Worm (Caenorhabditis elegans) whole organism, midembryonic: ENCODE results near the gene vrk-1.

ENCODE experiments used
- T22C8.4 ChIP-seq: fragments of 200-800 bp; sonication (Bioruptor generic); IDR thresholded peaks from 2 replicates; pipeline ENCODE4 v1.3.6; 2022; ENCODE audit warnings: missing genetic modification characterization, missing compliant biosample characterization
- cog-1 ChIP-seq: sonication (generic microtip); optimal IDR thresholded peaks from 2 replicates; lab custom pipeline; 2016; ENCODE audit warnings: missing genetic modification characterization, missing compliant biosample characterization
- flt-1 ChIP-seq: fragments of 200-800 bp; sonication (Bioruptor generic); IDR thresholded peaks from 2 replicates; pipeline ENCODE4 v1.3.6; 2022; ENCODE audit warnings: missing genetic modification characterization, missing compliant biosample characterization
- klf-2 ChIP-seq: fragments of 200-800 bp; sonication (Bioruptor generic); conservative IDR thresholded peaks from 2 replicates; pipeline ENCODE4 v1.3.6; 2022; ENCODE audit warnings: missing genetic modification reagents, missing genetic modification characterization, missing compliant biosample characterization
- med-1 ChIP-seq: sonication (generic microtip); optimal IDR thresholded peaks from 2 replicates; lab custom pipeline; 2017; ENCODE audit warnings: missing genetic modification characterization, mild to moderate bottlenecking, missing compliant biosample characterization, antibody characterized with exemption, missing genetic modification reagents; ENCODE audit not compliant: insufficient read depth
- ref-1 ChIP-seq: fragments of 200-800 bp; sonication (Bioruptor generic); conservative IDR thresholded peaks from 2 replicates; pipeline ENCODE4 v1.3.6; 2022; ENCODE audit warnings: missing genetic modification reagents, missing genetic modification characterization, missing compliant biosample characterization
- tab-1 ChIP-seq: fragments of 200-800 bp; sonication (Bioruptor generic); IDR thresholded peaks from 2 replicates; pipeline ENCODE4 v1.3.6; 2022; ENCODE audit warnings: missing genetic modification characterization, missing compliant biosample characterization
- ztf-23 ChIP-seq: fragments of 200-800 bp; sonication (Bioruptor generic); IDR thresholded peaks from 2 replicates; pipeline ENCODE4 v1.3.6; 2022; ENCODE audit warnings: missing genetic modification reagents, missing genetic modification characterization, missing compliant biosample characterization
- ztf-29 ChIP-seq: fragments of 200-800 bp; sonication (Bioruptor generic); IDR thresholded peaks from 2 replicates; pipeline ENCODE4 v1.3.6; 2022; ENCODE audit warnings: missing genetic modification reagents, missing genetic modification characterization, missing compliant biosample characterization

vrk-1 gene

DNA sequence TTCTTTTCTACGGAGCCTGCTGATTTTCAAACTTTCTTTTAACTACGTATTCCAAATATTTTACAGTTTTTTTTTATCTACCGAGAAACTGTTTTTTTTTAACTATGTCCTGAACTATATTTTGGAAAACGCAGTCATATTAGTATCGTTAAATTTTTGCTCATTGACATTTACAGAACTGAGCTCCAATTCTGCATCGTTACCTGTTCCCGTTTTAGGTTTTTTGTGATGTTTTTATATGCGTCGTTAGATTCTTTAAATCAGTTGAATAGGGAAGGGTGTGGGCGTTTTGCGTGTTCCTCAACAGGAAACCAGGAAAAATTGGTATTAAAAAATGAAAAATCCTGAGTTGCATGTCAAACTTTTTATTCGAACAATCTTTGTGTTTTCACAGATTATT is 29.0 kb upstream of the vrk-1 start:
- TF ChIP-seq T22C8.4 (GFP tag; lab: Robert Waterston, UW) = no peak
- TF ChIP-seq flt-1 = no peak
- no peak for TF ChIP-seq ztf-23 (GFP tag; lab: Robert Waterston, UW)
- TF ChIP-seq klf-2 (GFP tag; lab: Robert Waterston, UW) = no peak

DNA sequence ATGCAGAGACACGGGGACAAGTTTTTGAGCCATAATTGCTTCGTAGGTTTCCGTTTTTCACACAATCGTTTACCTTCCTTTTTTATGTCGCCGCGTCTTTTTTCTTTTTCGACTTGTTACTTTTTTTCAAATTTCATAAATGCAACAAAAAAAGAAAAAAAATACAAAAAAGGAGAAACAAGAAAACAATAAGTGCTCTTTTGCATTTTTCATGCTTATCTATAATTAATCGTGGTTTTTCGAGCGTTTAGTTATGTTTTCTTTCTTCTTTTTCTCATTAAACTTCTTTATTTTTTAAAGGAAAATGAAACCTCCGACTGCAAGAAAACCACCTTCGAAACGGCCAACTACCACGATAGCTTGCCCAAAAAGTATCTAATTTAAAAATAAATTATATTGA is 25.9 kb upstream of the vrk-1 start, which contains the start of gene F59G1.4:
F59G1.4 (plus strand) TSS at position 301 of the 400 bp plus-strand sequence.
- TF ChIP-seq flt-1 (no peak), ref-1 (GFP tag; lab: Robert Waterston, UW) (no peak), ztf-29 (no peak), T22C8.4 (GFP tag; lab: Robert Waterston, UW) (no peak), klf-2 (GFP tag; lab: Robert Waterston, UW) (no peak), cog-1 (tag; lab: Kevin White, UChicago) (no peak), med-1 (GFP tag; lab: Kevin White, UChicago) (no peak), tab-1 (GFP tag; lab: Robert Waterston, UW) (no peak), ztf-23 (GFP tag; lab: Robert Waterston, UW) (no peak)

DNA sequence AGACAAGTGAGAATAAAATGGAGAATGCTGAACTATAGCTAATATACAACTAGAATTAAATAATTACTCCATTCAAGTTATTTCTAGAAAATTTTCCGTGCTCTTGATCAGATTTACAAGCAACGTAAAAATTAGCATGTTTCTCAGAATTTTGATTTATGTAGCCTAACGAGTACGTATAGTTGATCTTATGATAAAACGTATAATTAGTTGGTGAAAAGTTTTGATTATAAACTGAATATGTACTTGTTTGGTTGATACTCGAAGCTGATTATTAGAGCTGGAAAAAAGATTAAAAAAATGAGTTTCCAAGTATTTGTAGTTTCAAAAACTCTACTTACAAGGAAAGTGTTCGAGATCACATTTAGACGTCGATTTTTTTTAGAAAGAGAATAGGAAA is 25.3 kb upstream of the vrk-1 start:
- no peak for TF ChIP-seq tab-1 (GFP tag; lab: Robert Waterston, UW)
- no peak for TF ChIP-seq ref-1 (GFP tag; lab: Robert Waterston, UW)
- no peak for TF ChIP-seq T22C8.4 (GFP tag; lab: Robert Waterston, UW)
- TF ChIP-seq cog-1 (tag; lab: Kevin White, UChicago) = no peak
- no peak for TF ChIP-seq med-1 (GFP tag; lab: Kevin White, UChicago)
- no peak for TF ChIP-seq klf-2 (GFP tag; lab: Robert Waterston, UW)
- no peak for TF ChIP-seq ztf-29
- TF ChIP-seq flt-1 = no peak
- no peak for TF ChIP-seq ztf-23 (GFP tag; lab: Robert Waterston, UW)

DNA sequence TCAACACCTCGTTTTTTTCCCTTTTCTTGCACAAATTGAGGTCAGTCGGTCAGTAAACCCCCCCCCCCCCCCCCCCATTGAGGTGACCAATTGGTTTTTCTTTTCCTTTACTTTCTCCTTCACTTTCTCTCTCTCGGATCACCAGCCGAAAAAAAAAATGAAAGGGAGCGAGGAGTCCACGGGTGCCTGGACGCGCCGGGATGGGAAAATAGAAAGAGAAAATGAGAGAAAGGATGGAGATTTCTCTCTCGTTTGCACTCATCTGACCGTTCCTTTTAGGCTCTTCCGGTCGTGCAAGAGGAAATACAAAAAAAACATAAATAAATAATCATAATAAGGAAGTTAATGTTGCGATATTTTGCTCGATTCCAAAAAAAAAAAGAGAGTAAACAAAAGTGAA is 22.7 kb upstream of the vrk-1 start:
- TF ChIP-seq T22C8.4 (GFP tag; lab: Robert Waterston, UW) (no peak), tab-1 (GFP tag; lab: Robert Waterston, UW) (no peak), flt-1 (no peak), cog-1 (tag; lab: Kevin White, UChicago) (no peak), ztf-23 (GFP tag; lab: Robert Waterston, UW) (no peak), ref-1 (GFP tag; lab: Robert Waterston, UW) (no peak), med-1 (GFP tag; lab: Kevin White, UChicago) (no peak), klf-2 (GFP tag; lab: Robert Waterston, UW) (no peak), ztf-29 (no peak)

DNA sequence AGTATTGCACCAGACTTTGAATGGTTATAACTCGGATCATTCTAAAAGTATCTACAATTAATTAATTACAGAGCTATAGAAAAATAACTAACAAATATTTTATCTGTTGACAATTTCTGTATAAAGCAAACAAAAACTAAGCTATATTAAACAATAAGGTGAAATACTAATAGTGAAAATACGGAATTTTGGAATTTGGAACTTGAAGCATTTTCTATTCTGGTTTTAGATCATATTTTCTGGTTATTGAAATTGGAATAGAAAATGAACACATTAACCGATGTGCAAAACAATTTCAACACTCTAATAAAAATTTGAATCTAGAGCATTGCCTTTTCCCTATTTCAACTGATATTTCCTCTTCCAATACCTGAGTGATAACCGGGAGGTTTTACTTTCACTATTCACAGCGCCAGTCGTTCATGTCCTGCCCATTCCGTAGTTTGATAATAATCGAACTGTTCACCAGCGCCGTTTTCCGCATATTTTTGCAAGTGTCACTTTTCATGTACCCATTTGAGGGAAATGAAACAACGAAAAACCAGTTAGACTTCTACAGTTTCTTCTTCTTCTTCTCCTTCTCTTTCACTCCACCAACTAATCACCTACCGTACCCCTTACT is 21.8 kb upstream of the vrk-1 start:
- TF ChIP-seq ztf-29 (no peak), cog-1 (tag; lab: Kevin White, UChicago) (no peak), tab-1 (GFP tag; lab: Robert Waterston, UW) (no peak)

DNA sequence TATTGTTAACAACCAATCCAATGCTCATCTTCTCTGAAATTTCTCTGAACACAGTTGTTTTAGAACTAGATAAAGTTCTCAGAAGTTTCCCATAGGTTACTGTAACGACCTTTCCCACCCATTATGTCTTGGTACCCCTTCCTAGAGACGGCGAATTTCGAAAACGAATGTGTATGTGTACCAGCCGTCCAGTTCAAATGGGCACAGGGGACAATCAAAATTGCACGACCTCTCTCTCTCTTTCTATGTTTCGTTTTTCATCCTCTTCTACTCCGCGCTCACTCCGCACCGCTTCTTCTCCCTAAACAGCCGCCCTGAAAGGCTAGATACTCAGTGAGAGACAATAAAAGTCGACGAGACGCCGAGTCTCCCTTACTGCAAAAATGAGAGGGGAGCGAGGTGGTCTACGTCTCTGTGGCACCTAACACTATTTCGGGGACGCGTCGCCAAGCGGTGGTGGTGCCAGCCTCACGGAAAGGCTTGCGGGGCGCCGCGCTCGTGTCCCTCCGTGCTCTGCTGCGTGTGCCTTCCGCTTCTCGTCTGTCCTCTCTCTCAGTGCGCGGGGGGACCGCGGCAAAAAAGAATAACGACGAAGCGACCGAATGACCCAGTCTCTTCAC is 20.2 kb upstream of the vrk-1 start:
- TF ChIP-seq tab-1 (GFP tag; lab: Robert Waterston, UW) = no peak
- no peak for TF ChIP-seq cog-1 (tag; lab: Kevin White, UChicago)
- no peak for TF ChIP-seq klf-2 (GFP tag; lab: Robert Waterston, UW)
- no peak for TF ChIP-seq flt-1
- no peak for TF ChIP-seq med-1 (GFP tag; lab: Kevin White, UChicago)
- no peak for TF ChIP-seq ztf-23 (GFP tag; lab: Robert Waterston, UW)
- no peak for TF ChIP-seq ztf-29

DNA sequence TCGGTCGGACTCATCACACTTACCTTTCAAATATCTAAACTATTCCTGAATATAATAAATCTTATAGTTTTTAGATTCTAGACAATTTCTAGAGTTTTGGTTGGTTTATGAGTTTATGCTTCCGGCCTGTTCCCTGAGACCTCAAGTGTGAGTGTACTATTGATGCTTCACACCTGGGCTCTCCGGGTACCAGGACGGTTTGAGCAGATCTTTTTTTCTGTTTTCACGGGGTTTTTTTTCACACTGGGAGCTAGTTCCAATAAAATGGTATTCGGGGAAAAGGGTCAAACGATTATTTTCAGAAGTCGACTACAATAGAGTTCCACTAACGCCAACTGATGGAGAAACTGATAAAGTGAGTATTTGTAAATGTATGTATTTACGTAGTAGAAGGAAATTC is 19.6 kb upstream of the vrk-1 start:
- no peak for TF ChIP-seq tab-1 (GFP tag; lab: Robert Waterston, UW)
- no peak for TF ChIP-seq ref-1 (GFP tag; lab: Robert Waterston, UW)
- no peak for TF ChIP-seq T22C8.4 (GFP tag; lab: Robert Waterston, UW)
- no peak for TF ChIP-seq cog-1 (tag; lab: Kevin White, UChicago)
- TF ChIP-seq klf-2 (GFP tag; lab: Robert Waterston, UW) = no peak

DNA sequence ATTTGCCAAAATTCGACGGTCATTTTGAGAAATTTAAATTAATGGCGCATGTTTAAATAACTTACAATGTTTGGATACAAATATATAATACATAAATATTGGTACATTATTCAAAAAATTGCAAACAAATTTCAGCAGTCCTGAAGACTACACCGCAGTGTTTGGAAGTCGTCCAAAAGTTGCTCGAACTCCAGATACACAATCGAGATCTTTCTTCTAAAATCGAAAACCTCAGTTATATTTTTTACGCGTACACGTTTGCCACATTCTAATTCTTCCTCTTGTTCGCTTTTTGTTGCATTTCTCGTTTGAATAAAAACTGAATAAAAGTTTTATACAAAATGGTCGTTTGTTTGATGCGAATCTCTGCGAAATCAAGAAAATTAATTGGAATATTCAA is 17.5 kb upstream of the vrk-1 start, which contains the start of gene tsp-18:
tsp-18 (plus strand) TSS at position 301 of the 400 bp plus-strand sequence.
- no peak for TF ChIP-seq med-1 (GFP tag; lab: Kevin White, UChicago)

DNA sequence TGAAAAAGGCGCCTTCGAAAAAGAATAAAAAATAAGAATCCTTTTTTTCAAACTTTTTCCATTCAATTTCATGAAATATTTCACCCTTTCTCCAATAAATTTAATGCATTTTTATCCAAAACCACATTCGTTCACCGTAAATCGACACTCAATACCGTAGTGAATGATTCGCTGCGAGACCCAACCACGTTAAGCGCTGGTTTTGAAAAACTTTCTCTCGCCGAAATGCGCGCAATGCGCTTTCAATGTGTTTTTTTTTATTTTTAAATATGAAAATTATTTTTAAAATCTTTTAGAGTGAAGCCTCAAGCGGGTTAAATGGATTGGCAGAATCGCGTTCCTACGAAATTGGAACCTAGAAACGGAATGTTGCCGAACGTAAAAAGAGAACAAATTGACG is 15.5 kb upstream of the vrk-1 start, which contains the start of gene F59G1.8:
F59G1.8 (plus strand) TSS at position 293 of the 400 bp plus-strand sequence.
- no peak for TF ChIP-seq med-1 (GFP tag; lab: Kevin White, UChicago)
- no peak for TF ChIP-seq flt-1
- TF ChIP-seq ztf-29 = no peak
- TF ChIP-seq ref-1 (GFP tag; lab: Robert Waterston, UW) = no peak
- no peak for TF ChIP-seq T22C8.4 (GFP tag; lab: Robert Waterston, UW)
- TF ChIP-seq cog-1 (tag; lab: Kevin White, UChicago) = no peak
- TF ChIP-seq klf-2 (GFP tag; lab: Robert Waterston, UW) = no peak
- no peak for TF ChIP-seq tab-1 (GFP tag; lab: Robert Waterston, UW)
- TF ChIP-seq ztf-23 (GFP tag; lab: Robert Waterston, UW) = no peak

DNA sequence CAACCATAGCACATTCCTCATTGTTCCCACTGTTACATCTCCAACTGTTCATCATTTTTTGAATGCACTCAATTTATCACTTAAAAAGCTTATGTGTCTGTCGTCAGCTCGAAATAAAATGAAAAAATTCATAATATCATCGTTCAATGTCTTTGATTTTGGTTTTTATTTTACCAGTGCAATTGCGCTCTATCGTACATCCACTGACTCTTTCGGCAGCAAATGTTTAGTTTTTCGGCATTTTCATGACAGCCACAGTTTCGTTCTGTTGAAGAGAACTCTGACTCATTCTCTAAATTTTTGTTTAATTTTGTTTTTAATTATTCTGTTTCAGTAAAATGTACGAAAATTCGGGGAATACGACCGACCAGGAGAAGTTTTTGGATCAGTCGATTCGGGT is 14.3 kb upstream of the vrk-1 start, which contains the start of gene vps-35:
vps-35 (plus strand) TSS at position 335 of the 400 bp plus-strand sequence.
- TF ChIP-seq ztf-23 (GFP tag; lab: Robert Waterston, UW) (no peak), klf-2 (GFP tag; lab: Robert Waterston, UW) (no peak; the same call in 1 of the 2 replicates), flt-1 (no peak), cog-1 (tag; lab: Kevin White, UChicago) (no peak), med-1 (GFP tag; lab: Kevin White, UChicago) (no peak), T22C8.4 (GFP tag; lab: Robert Waterston, UW) (no peak), ref-1 (GFP tag; lab: Robert Waterston, UW) (no peak), tab-1 (GFP tag; lab: Robert Waterston, UW) (no peak), ztf-29 (no peak)
